Worm (Caenorhabditis elegans): ENCODE data around the gene prdx-2.

- TF ChIP-seq lin-13 (GFP tag; optimal IDR thresholded peaks at IDR 0.05) (no peak), egl-27 (tag; optimal IDR thresholded peaks at IDR 0.05) (no peak), mdl-1 (tag; optimal IDR thresholded peaks at IDR 0.05) (no peak), zag-1 (tag; optimal IDR thresholded peaks at IDR 0.05) (no peak)
Observed at ce11 chrII:5351799-5352198, 26.2 kb upstream of the prdx-2 start, which contains the start of gene F09E5.7.

All from whole organism, L2 larva.